Fruit fly (Drosophila melanogaster): Measurements from ENCODE around the gene CG14710.

Gene CG14710

dm6 chr3R:11661712-11662111 lies 41.8 kb downstream of the CG14710 start (continued):
- no peak for TF ChIP-seq hth (optimal IDR thresholded peaks at IDR 0.05)
- TF ChIP-seq ind (GFP tag; optimal IDR thresholded peaks at IDR 0.05) = peak; percentile 27
- TF ChIP-seq odd (GFP tag; optimal IDR thresholded peaks at IDR 0.05) = peak; percentile 42
- TF ChIP-seq Meics (GFP tag; optimal IDR thresholded peaks at IDR 0.05) = peak; percentile 25
- peak; percentile 8 for TF ChIP-seq oc (tag; optimal IDR thresholded peaks at IDR 0.05)
- TF ChIP-seq CG4707 (GFP tag; optimal IDR thresholded peaks at IDR 0.05) = peak; percentile 20
- TF ChIP-seq Aef1 (GFP tag; IDR thresholded peaks at IDR 0.05) = 0 out of 3 replicates have a peak, but pooled peaks have one; percentile 33
- peak; percentile 47 for TF ChIP-seq Ssrp (tag; optimal IDR thresholded peaks at IDR 0.05)
- TF ChIP-seq D19B (GFP tag; optimal IDR thresholded peaks at IDR 0.05) = no peak
- TF ChIP-seq croc (GFP tag; conservative IDR thresholded peaks at IDR 0.05) = 0 out of 3 replicates have a peak, but pooled peaks have one; percentile 15
- TF ChIP-seq CG9727 (GFP tag; optimal IDR thresholded peaks at IDR 0.05) = peak; percentile 8
- TF ChIP-seq maf-S (GFP tag; optimal IDR thresholded peaks at IDR 0.05) = no peak
- TF ChIP-seq sqz (GFP tag; optimal IDR thresholded peaks at IDR 0.05) = peak; percentile 3
- peak; percentile 54 for TF ChIP-seq CG12071 (GFP tag; optimal IDR thresholded peaks at IDR 0.05)
- no peak for TF ChIP-seq dan (GFP tag; IDR thresholded peaks at IDR 0.05)
- no peak for TF ChIP-seq CG2202 (tag; optimal IDR thresholded peaks at IDR 0.05)
- TF ChIP-seq run (tag; optimal IDR thresholded peaks at IDR 0.05) = peak; percentile 38
- TF ChIP-seq repo (GFP tag; optimal IDR thresholded peaks at IDR 0.05) = no peak
- TF ChIP-seq scrt (GFP tag; optimal IDR thresholded peaks at IDR 0.05) = peak; percentile 53
- TF ChIP-seq sob (GFP tag; IDR thresholded peaks at IDR 0.05) = peak; percentile 58; the same call in 1 of the 2 replicates
- no peak for TF ChIP-seq pros (GFP tag; optimal IDR thresholded peaks at IDR 0.05)
- peak in 1 of 2 experiments; percentile 21 for TF ChIP-seq chif (GFP tag; optimal IDR thresholded peaks at IDR 0.05)
- TF ChIP-seq CG8089 (GFP tag; optimal IDR thresholded peaks at IDR 0.05) = no peak
- TF ChIP-seq zen2 (GFP tag; IDR thresholded peaks at IDR 0.05; ENCODE audit: partially characterized antibody) = no peak
- peak; percentile 63 for TF ChIP-seq Ada2b (GFP tag; IDR thresholded peaks at IDR 0.05)
- peak; percentile 32; the same call in 1 of the 2 replicates for TF ChIP-seq Xrp1 (GFP tag; IDR thresholded peaks at IDR 0.05)
- peak; percentile 29 for TF ChIP-seq gcm (GFP tag; optimal IDR thresholded peaks at IDR 0.05)
- no peak for TF ChIP-seq CG34376 (GFP tag; optimal IDR thresholded peaks at IDR 0.05)
- no peak for TF ChIP-seq CG32767 (GFP tag; IDR thresholded peaks at IDR 0.05)
- peak; percentile 21; the same call in 1 of the 2 replicates for TF ChIP-seq slbo (GFP tag; IDR thresholded peaks at IDR 0.05)
- TF ChIP-seq BtbVII (GFP tag; optimal IDR thresholded peaks at IDR 0.05) = peak; percentile 57
- peak; percentile 8; the same call in 1 of the 2 replicates for TF ChIP-seq H2.0 (GFP tag; IDR thresholded peaks at IDR 0.05)
- TF ChIP-seq unpg (GFP tag; optimal IDR thresholded peaks at IDR 0.05) = peak; percentile 61
- TF ChIP-seq CG7839 (tag; optimal IDR thresholded peaks at IDR 0.05) = peak; percentile 66
- 0 out of 2 replicates have a peak, but pooled peaks have one; percentile 18 for TF ChIP-seq CG31224 (GFP tag; IDR thresholded peaks at IDR 0.05)
- TF ChIP-seq pb (GFP tag; optimal IDR thresholded peaks at IDR 0.05) = no peak
- no peak for TF ChIP-seq CG12104 (GFP tag; optimal IDR thresholded peaks at IDR 0.05)
- TF ChIP-seq HmgZ (tag; optimal IDR thresholded peaks at IDR 0.05) = peak; percentile 38
- TF ChIP-seq CG10147 (GFP tag; optimal IDR thresholded peaks at IDR 0.05) = peak; percentile 57
- no peak for TF ChIP-seq ranshi (GFP tag; IDR thresholded peaks at IDR 0.05)
- peak; percentile 40 for TF ChIP-seq lmd (GFP tag; IDR thresholded peaks at IDR 0.05)
- TF ChIP-seq pan (optimal IDR thresholded peaks at IDR 0.05) = no peak
- TF ChIP-seq pan (GFP tag; optimal IDR thresholded peaks at IDR 0.05 in 1 of 2, IDR thresholded peaks at IDR 0.05 in 1 of 2) = peak in 1 of 2 experiments; percentile 53
- peak; percentile 57 for TF ChIP-seq CG12219 (GFP tag; optimal IDR thresholded peaks at IDR 0.05)
- no peak for TF ChIP-seq br (optimal IDR thresholded peaks at IDR 0.05)
- TF ChIP-seq prd (optimal IDR thresholded peaks at IDR 0.05) = no peak
- TF ChIP-seq prd (GFP tag; IDR thresholded peaks at IDR 0.05) = peak; percentile 44; the same call in 2 of the 3 replicates
- TF ChIP-seq CG11504 (tag; optimal IDR thresholded peaks at IDR 0.05) = peak; percentile 79
- TF ChIP-seq H15 (GFP tag; IDR thresholded peaks at IDR 0.05) = no peak
- TF ChIP-seq CG12769 (tag; optimal IDR thresholded peaks at IDR 0.05) = peak; percentile 67
- TF ChIP-seq zfh1 (GFP tag; IDR thresholded peaks at IDR 0.05) = 0 out of 3 replicates have a peak, but pooled peaks have one; percentile 28
- TF ChIP-seq Sox102F (GFP tag; optimal IDR thresholded peaks at IDR 0.05) = peak; percentile 66
